Worm (Caenorhabditis elegans) whole organism, mixed stage, embryonic: ENCODE data around the gene jmjd-3.2.

Source experiments
- ceh-39 ChIP-seq: fragments of 150-350 bp; optimal IDR thresholded peaks from 2 replicates; lab custom pipeline; 2014; ENCODE audit warnings: missing biosample characterization, missing genetic modification characterization
- ces-1 ChIP-seq: fragments of 150-350 bp; optimal IDR thresholded peaks from 2 replicates; lab custom pipeline; 2014; ENCODE audit warnings: missing biosample characterization, missing genetic modification reagents, missing genetic modification characterization
- cnd-1 ChIP-seq: fragments of 200-800 bp; sonication (Bioruptor generic); optimal IDR thresholded peaks from 2 replicates; lab custom pipeline; 2018; ENCODE audit warnings: mild to moderate bottlenecking, missing genetic modification characterization, missing compliant biosample characterization
- elt-1 ChIP-seq: sonication (generic microtip); optimal IDR thresholded peaks from 2 replicates; lab custom pipeline; 2017; ENCODE audit warnings: missing genetic modification characterization, mild to moderate bottlenecking, missing compliant biosample characterization, antibody characterized with exemption, moderate library complexity, borderline replicate concordance; ENCODE audit not compliant: insufficient read depth
- lin-32 ChIP-seq: fragments of 200-800 bp; sonication (Bioruptor generic); optimal IDR thresholded peaks from 2 replicates; lab custom pipeline; 2018; ENCODE audit warnings: mild to moderate bottlenecking, missing genetic modification characterization, missing compliant biosample characterization
- nhr-12 ChIP-seq: fragments of 150-350 bp; optimal IDR thresholded peaks from 2 replicates; lab custom pipeline; 2014; ENCODE audit warnings: missing biosample characterization, missing genetic modification characterization
- nhr-237 ChIP-seq: fragments of 150-350 bp; optimal IDR thresholded peaks from 2 replicates; lab custom pipeline; 2014; ENCODE audit warnings: missing biosample characterization, missing genetic modification characterization
- nhr-76 ChIP-seq: sonication (generic microtip); optimal IDR thresholded peaks from 2 replicates; lab custom pipeline; 2017; ENCODE audit warnings: missing biosample characterization, missing genetic modification characterization
- pha-4 ChIP-seq: fragments of 150-350 bp; optimal IDR thresholded peaks from 2 replicates; lab custom pipeline; 2018; ENCODE audit warnings: missing biosample characterization, missing genetic modification reagents, missing genetic modification characterization
- unc-39 ChIP-seq: fragments of 150-350 bp; optimal IDR thresholded peaks from 2 replicates; lab custom pipeline; 2014; ENCODE audit warnings: missing biosample characterization, missing genetic modification characterization
- ztf-11 ChIP-seq: fragments of 150-350 bp; optimal IDR thresholded peaks from 2 replicates; lab custom pipeline; 2014; ENCODE audit warnings: missing biosample characterization, missing genetic modification characterization

DNA sequence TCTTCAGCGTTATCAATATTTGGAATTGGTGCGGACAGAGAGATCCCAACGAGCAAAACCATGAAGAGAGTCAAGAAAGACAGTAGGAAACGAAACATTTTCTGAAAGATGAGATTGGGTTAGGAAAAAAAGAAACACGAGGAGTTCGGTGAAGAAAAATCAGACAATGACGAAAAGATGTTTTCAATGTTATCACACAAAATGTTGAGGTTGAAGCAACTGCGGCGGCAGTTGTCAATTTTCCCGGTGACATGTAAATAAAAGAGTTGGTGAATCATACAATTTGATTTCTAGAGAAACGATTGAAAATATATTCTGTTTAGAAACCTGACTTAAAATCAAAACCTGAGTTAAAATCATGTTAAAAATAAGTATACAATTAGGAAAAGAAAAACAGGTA is 5.7 kb downstream of the jmjd-3.2 start, which contains the start of gene F23D12.7:
- TF ChIP-seq nhr-12 (tag; lab: Kevin White, UChicago), result no peak
- TF ChIP-seq nhr-237 (tag; lab: Kevin White, UChicago), result no peak
- no peak for TF ChIP-seq lin-32
- no peak for TF ChIP-seq unc-39 (tag; lab: Kevin White, UChicago)
- no peak for TF ChIP-seq pha-4 (tag; lab: Kevin White, UChicago)
- TF ChIP-seq ceh-39 (tag; lab: Kevin White, UChicago), result no peak
- TF ChIP-seq elt-1 (tag; lab: Kevin White, UChicago), result no peak
- TF ChIP-seq nhr-76, result no peak
- TF ChIP-seq ces-1 (GFP tag; lab: Kevin White, UChicago), result no peak
- no peak for TF ChIP-seq ztf-11 (tag; lab: Kevin White, UChicago)
- TF ChIP-seq cnd-1 (tag; lab: Kevin White, UChicago), result no peak
